Worm (Caenorhabditis elegans): ENCODE results near the gene fbxb-60.

DNA sequence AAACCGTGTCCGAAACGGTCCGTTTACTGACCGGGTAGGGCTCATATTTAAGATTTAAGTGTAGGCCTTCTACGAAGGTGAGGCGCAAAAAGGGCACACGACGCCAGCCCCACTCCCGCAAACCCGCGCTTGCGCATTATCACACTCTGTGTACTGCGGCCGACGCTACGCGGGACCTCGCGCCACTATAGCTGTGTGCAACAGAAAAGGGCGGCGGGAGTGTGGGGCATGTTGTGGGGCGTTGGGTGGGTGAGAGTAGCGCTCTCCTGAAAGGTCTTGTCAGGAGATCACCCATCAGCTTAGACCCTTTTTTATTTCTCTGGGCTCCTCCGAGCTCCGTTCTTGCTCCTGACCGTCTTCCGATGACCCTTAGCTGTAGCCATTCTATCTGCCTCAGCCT, 10.5 kb downstream of the fbxb-60 start:
- TF ChIP-seq him-1 (tag; optimal IDR thresholded peaks at IDR 0.05) (no peak), W03F9.2 (tag; optimal IDR thresholded peaks at IDR 0.05) (no peak)

Measured in whole organism, L4/young adult.